Worm (Caenorhabditis elegans) whole organism, young adult: ENCODE measurements around the gene pgm-3.

ENCODE experiments used
- B0261.1 ChIP-seq: sonication (generic microtip); optimal IDR thresholded peaks from 2 replicates; lab custom pipeline; 2016; ENCODE audit warnings: mild to moderate bottlenecking, missing genetic modification characterization, moderate library complexity, missing compliant biosample characterization
- C17E4.6 ChIP-seq: fragments of 200-800 bp; sonication (Bioruptor generic); IDR thresholded peaks from 2 replicates; pipeline ENCODE4 v1.3.6; 2022; ENCODE audit warnings: missing genetic modification reagents, missing genetic modification characterization, missing compliant biosample characterization
- Y53G8AR.9 ChIP-seq: fragments of 200-800 bp; sonication (Bioruptor generic); conservative IDR thresholded peaks from 2 replicates; pipeline ENCODE4 v1.3.6; 2022; ENCODE audit warnings: missing genetic modification reagents, missing genetic modification characterization, missing compliant biosample characterization
- atf-7 ChIP-seq: sonication (generic microtip); optimal IDR thresholded peaks from 2 replicates; lab custom pipeline; 2017; ENCODE audit warnings: mild to moderate bottlenecking, missing genetic modification characterization, missing compliant biosample characterization
- athp-1 ChIP-seq: sonication (generic microtip); optimal IDR thresholded peaks from 2 replicates; lab custom pipeline; 2017; ENCODE audit warnings: mild to moderate bottlenecking, missing genetic modification characterization, missing compliant biosample characterization
- attf-5 ChIP-seq: fragments of 200-800 bp; sonication (Bioruptor generic); optimal IDR thresholded peaks from 2 replicates; lab custom pipeline; 2018; ENCODE audit warnings: mild to moderate bottlenecking, missing genetic modification characterization, missing compliant biosample characterization
- attf-6 ChIP-seq: fragments of 200-800 bp; sonication (Bioruptor generic); IDR thresholded peaks from 2 replicates; pipeline ENCODE4 v1.3.6; 2022; ENCODE audit warnings: missing genetic modification reagents, missing genetic modification characterization, missing compliant biosample characterization
- bed-2 ChIP-seq: fragments of 200-800 bp; sonication (Bioruptor generic); IDR thresholded peaks from 2 replicates; pipeline ENCODE4 v1.3.6; 2022; ENCODE audit warnings: missing genetic modification reagents, missing genetic modification characterization, missing compliant biosample characterization
- cebp-2 ChIP-seq: fragments of 200-800 bp; sonication (Bioruptor generic); IDR thresholded peaks from 2 replicates; pipeline ENCODE4 v1.3.6; 2022; ENCODE audit warnings: missing genetic modification characterization, missing compliant biosample characterization
- ceh-40 ChIP-seq: fragments of 200-800 bp; sonication (Bioruptor generic); IDR thresholded peaks from 2 replicates; pipeline ENCODE4 v1.3.6; 2022; ENCODE audit warnings: missing genetic modification characterization, missing compliant biosample characterization
- ceh-79 ChIP-seq: sonication (generic microtip); optimal IDR thresholded peaks from 2 replicates; lab custom pipeline; 2017; ENCODE audit warnings: mild to moderate bottlenecking, missing genetic modification characterization, missing compliant biosample characterization
- dox-1 ChIP-seq: fragments of 200-800 bp; sonication (Bioruptor generic); IDR thresholded peaks from 2 replicates; pipeline ENCODE4 v1.3.6; 2022; ENCODE audit warnings: missing genetic modification reagents, missing genetic modification characterization, missing compliant biosample characterization
- egl-44 ChIP-seq: fragments of 200-800 bp; sonication (Bioruptor generic); IDR thresholded peaks from 2 replicates; pipeline ENCODE4 v1.3.6; 2022; ENCODE audit warnings: missing genetic modification reagents, missing genetic modification characterization, missing compliant biosample characterization
- hlh-26 ChIP-seq: fragments of 200-800 bp; sonication (Bioruptor generic); conservative IDR thresholded peaks from 2 replicates; pipeline ENCODE4 v1.3.6; 2022; ENCODE audit warnings: missing genetic modification reagents, missing genetic modification characterization, missing compliant biosample characterization
- hmg-1.2 ChIP-seq: fragments of 200-800 bp; sonication (Bioruptor generic); IDR thresholded peaks from 2 replicates; pipeline ENCODE4 v1.3.6; 2022; ENCODE audit warnings: missing genetic modification reagents, missing genetic modification characterization, missing compliant biosample characterization
- hsf-1 ChIP-seq: fragments of 200-800 bp; sonication (Bioruptor generic); IDR thresholded peaks from 2 replicates; pipeline ENCODE4 v1.3.6; 2022; ENCODE audit warnings: missing genetic modification reagents, missing genetic modification characterization, missing compliant biosample characterization
- lag-1 ChIP-seq: fragments of 200-800 bp; sonication (Bioruptor generic); IDR thresholded peaks from 2 replicates; pipeline ENCODE4 v1.3.6; 2022; ENCODE audit warnings: missing genetic modification reagents, missing genetic modification characterization, missing compliant biosample characterization
- let-607 ChIP-seq, 2 experiments: fragments of 200-800 bp in 1 of 2; sonication (Bioruptor generic) in 1 of 2; sonication (generic microtip) in 1 of 2; optimal IDR thresholded peaks; 2 replicates each; lab custom pipeline; 2016 to 2018; ENCODE audit warnings: mild to moderate bottlenecking in 2 of 2, missing compliant biosample characterization in 2 of 2, missing genetic modification characterization in 2 of 2, moderate library complexity in 2 of 2, missing genotype in 1 of 2
- lsl-1 ChIP-seq: fragments of 200-800 bp; sonication (Bioruptor generic); optimal IDR thresholded peaks from 2 replicates; lab custom pipeline; 2018; ENCODE audit warnings: mild to moderate bottlenecking, missing genetic modification characterization, moderate library complexity, missing compliant biosample characterization
- madf-10 ChIP-seq: sonication (generic microtip); optimal IDR thresholded peaks from 2 replicates; lab custom pipeline; 2016; ENCODE audit warnings: mild to moderate bottlenecking, missing genetic modification characterization, missing compliant biosample characterization
- madf-3 ChIP-seq: fragments of 200-800 bp; sonication (Bioruptor generic); IDR thresholded peaks from 2 replicates; pipeline ENCODE4 v1.3.6; 2022; ENCODE audit warnings: missing genetic modification reagents, missing genetic modification characterization, missing compliant biosample characterization
- madf-6 ChIP-seq: fragments of 200-800 bp; sonication (Bioruptor generic); IDR thresholded peaks from 2 replicates; pipeline ENCODE4 v1.3.6; 2022; ENCODE audit warnings: missing genetic modification reagents, missing genetic modification characterization, missing compliant biosample characterization
- mcd-1 ChIP-seq: fragments of 200-800 bp; sonication (Bioruptor generic); IDR thresholded peaks from 2 replicates; pipeline ENCODE4 v1.3.6; 2022; ENCODE audit warnings: missing genetic modification reagents, missing genetic modification characterization, missing compliant biosample characterization
- mel-28 ChIP-seq: sonication (generic microtip); optimal IDR thresholded peaks from 2 replicates; lab custom pipeline; 2016; ENCODE audit warnings: borderline replicate concordance, mild to moderate bottlenecking, missing genetic modification characterization, missing compliant biosample characterization
- mes-4 ChIP-seq: sonication (generic microtip); optimal IDR thresholded peaks from 2 replicates; lab custom pipeline; 2016; ENCODE audit warnings: missing genotype, missing genetic modification characterization, missing compliant biosample characterization
- nfyb-1 ChIP-seq: fragments of 200-800 bp; sonication (Bioruptor generic); IDR thresholded peaks from 2 replicates; pipeline ENCODE4 v1.3.6; 2022; ENCODE audit warnings: missing genetic modification reagents, missing genetic modification characterization, missing compliant biosample characterization
- nhr-120 ChIP-seq: fragments of 200-800 bp; sonication (Bioruptor generic); IDR thresholded peaks from 2 replicates; pipeline ENCODE4 v1.3.6; 2022; ENCODE audit warnings: missing genetic modification characterization, missing compliant biosample characterization
- nhr-90 ChIP-seq: sonication (generic microtip); optimal IDR thresholded peaks from 2 replicates; lab custom pipeline; 2016; ENCODE audit warnings: missing genotype, mild to moderate bottlenecking, missing genetic modification characterization, missing compliant biosample characterization
- pbrm-1 ChIP-seq: fragments of 200-800 bp; sonication (Bioruptor generic); IDR thresholded peaks from 2 replicates; pipeline ENCODE4 v1.3.6; 2022; ENCODE audit warnings: missing genetic modification reagents, missing genetic modification characterization, missing compliant biosample characterization
- rec-8 ChIP-seq, 2 experiments: sonication (generic microtip); optimal IDR thresholded peaks; 2 replicates each; lab custom pipeline; 2016; ENCODE audit warnings: mild to moderate bottlenecking in 2 of 2, missing genetic modification characterization in 2 of 2, missing genetic modification reagents in 2 of 2, missing genotype in 2 of 2, missing biosample characterization in 1 of 2, missing compliant biosample characterization in 1 of 2, moderate library complexity in 1 of 2
- rpc-1 ChIP-seq, 2 experiments: fragments of 150-350 bp in 1 of 2; sonication (generic microtip) in 1 of 2; optimal IDR thresholded peaks; 2 replicates each; lab custom pipeline; 2014 to 2018; ENCODE audit warnings: missing biosample characterization in 1 of 2, missing genetic modification characterization in 1 of 2, missing genetic modification reagents in 1 of 2, missing genotype in 1 of 2
- snpc-1.1 ChIP-seq: sonication (generic microtip); optimal IDR thresholded peaks from 2 replicates; lab custom pipeline; 2017; ENCODE audit warnings: missing genetic modification characterization, mild to moderate bottlenecking, missing compliant biosample characterization, antibody characterized with exemption, moderate library complexity, missing genotype, missing genetic modification reagents; ENCODE audit not compliant: insufficient read depth
- snpc-4 ChIP-seq, 5 experiments: fragments of 150-350 bp in 1 of 5; sonication (generic microtip) in 4 of 5; optimal IDR thresholded peaks; 2 replicates each; lab custom pipeline; 2014 to 2018; ENCODE audit warnings: missing genetic modification characterization in 5 of 5, missing biosample characterization in 3 of 5, antibody characterized with exemption in 2 of 5, mild to moderate bottlenecking in 2 of 5, missing compliant biosample characterization in 2 of 5, missing genotype in 2 of 5, moderate library complexity in 2 of 5, missing genetic modification reagents in 1 of 5
- somi-1 ChIP-seq: fragments of 200-800 bp; sonication (Bioruptor generic); optimal IDR thresholded peaks from 2 replicates; lab custom pipeline; 2018; ENCODE audit warnings: mild to moderate bottlenecking, missing genetic modification characterization, missing compliant biosample characterization
- tbp1 ChIP-seq: fragments of 200-800 bp; sonication (Bioruptor generic); optimal IDR thresholded peaks from 2 replicates; lab custom pipeline; 2018; ENCODE audit warnings: mild to moderate bottlenecking, missing genetic modification characterization, missing compliant biosample characterization
- zim-3 ChIP-seq: sonication (generic microtip); optimal IDR thresholded peaks from 2 replicates; lab custom pipeline; 2017; ENCODE audit warnings: mild to moderate bottlenecking, missing genetic modification characterization, moderate library complexity, missing compliant biosample characterization
- ztf-3 ChIP-seq: fragments of 200-800 bp; sonication (Bioruptor generic); optimal IDR thresholded peaks from 2 replicates; lab custom pipeline; 2018; ENCODE audit warnings: mild to moderate bottlenecking, missing genetic modification characterization, missing compliant biosample characterization
- ztf-6 ChIP-seq: fragments of 200-800 bp; sonication (Bioruptor generic); IDR thresholded peaks from 2 replicates; pipeline ENCODE4 v1.3.6; 2022; ENCODE audit warnings: missing genetic modification reagents, missing genetic modification characterization, missing compliant biosample characterization

The pgm-3 gene

ce11 chrIV:8762471-8762870 lies 36.9 kb downstream of the pgm-3 start:
- TF ChIP-seq hmg-1.2 (GFP tag; lab: Robert Waterston, UW): peak; percentile 60; the same call in 1 of the 2 replicates
- no peak for TF ChIP-seq somi-1 (GFP tag; lab: Kevin White, UChicago)
- peak; percentile 88 for TF ChIP-seq madf-10 (tag; lab: Kevin White, UChicago)
- TF ChIP-seq, all 124 proteins: peak for 2

ce11 chrIV:8764567-8764966 lies 39.0 kb downstream of the pgm-3 start, which contains the start of gene cdc-50.B:
Gene cdc-50.B (plus strand): TSS chrIV:8764867.
- no peak for TF ChIP-seq B0261.1 (tag; lab: Kevin White, UChicago)
- TF ChIP-seq lsl-1: no peak
- TF ChIP-seq ztf-6 (GFP tag; lab: Robert Waterston, UW): no peak
- no peak for TF ChIP-seq madf-3 (GFP tag; lab: Robert Waterston, UW)
- TF ChIP-seq Y53G8AR.9: no peak
- TF ChIP-seq snpc-4 (GFP tag; optimal IDR thresholded peaks at IDR 0.05; lab: Kevin White, UChicago): no peak
- no peak for TF ChIP-seq snpc-4 (tag; optimal IDR thresholded peaks at IDR 0.05; lab: Kevin White, UChicago)
- TF ChIP-seq rpc-1 (optimal IDR thresholded peaks at IDR 0.05; lab: Kevin White, UChicago): no peak
- TF ChIP-seq rpc-1 (tag; optimal IDR thresholded peaks at IDR 0.05; lab: Kevin White, UChicago): no peak
- TF ChIP-seq madf-6 (GFP tag; lab: Robert Waterston, UW): no peak
- no peak for TF ChIP-seq zim-3
- no peak for TF ChIP-seq nfyb-1 (GFP tag; lab: Robert Waterston, UW)
- TF ChIP-seq mes-4: no peak
- TF ChIP-seq athp-1 (tag; lab: Kevin White, UChicago): no peak
- no peak for TF ChIP-seq ceh-40 (GFP tag; lab: Robert Waterston, UW)
- TF ChIP-seq attf-6: no peak
- TF ChIP-seq tbp1 (GFP tag; lab: Kevin White, UChicago): no peak
- no peak for TF ChIP-seq let-607 (tag; optimal IDR thresholded peaks at IDR 0.05; lab: Kevin White, UChicago)
- no peak for TF ChIP-seq nhr-120 (GFP tag; lab: Robert Waterston, UW)
- no peak for TF ChIP-seq bed-2 (GFP tag; lab: Robert Waterston, UW)
- no peak for TF ChIP-seq atf-7 (tag; lab: Kevin White, UChicago)
- no peak for TF ChIP-seq dox-1

ce11 chrIV:8769539-8769938 lies 44.0 kb downstream of the pgm-3 start, which contains the start of gene F20C5.5:
Gene F20C5.5 (minus strand): TSS chrIV:8769639.
- no peak for TF ChIP-seq madf-10 (tag; lab: Kevin White, UChicago)

- no peak for TF ChIP-seq snpc-4 (GFP tag; optimal IDR thresholded peaks at IDR 0.05; lab: Kevin White, UChicago)
- no peak for TF ChIP-seq snpc-4 (tag; optimal IDR thresholded peaks at IDR 0.05; lab: Kevin White, UChicago)
- TF ChIP-seq lsl-1: no peak
- no peak for TF ChIP-seq lag-1 (GFP tag; lab: Robert Waterston, UW)
- TF ChIP-seq rec-8 (tag; optimal IDR thresholded peaks at IDR 0.05; lab: Kevin White, UChicago): no peak
- no peak for TF ChIP-seq C17E4.6 (GFP tag; lab: Robert Waterston, UW)
- no peak for TF ChIP-seq hsf-1 (GFP tag; lab: Robert Waterston, UW)
- TF ChIP-seq nfyb-1 (GFP tag; lab: Robert Waterston, UW): no peak
- no peak for TF ChIP-seq snpc-1.1
- no peak for TF ChIP-seq nhr-120 (GFP tag; lab: Robert Waterston, UW)
- TF ChIP-seq ceh-79 (tag; lab: Kevin White, UChicago): no peak
- no peak for TF ChIP-seq mes-4
- TF ChIP-seq attf-5: no peak
- TF ChIP-seq mel-28 (tag; lab: Kevin White, UChicago): no peak
- TF ChIP-seq mcd-1: no peak
- TF ChIP-seq nhr-90 (tag; lab: Kevin White, UChicago): no peak
- TF ChIP-seq pbrm-1: no peak
- no peak for TF ChIP-seq cebp-2 (GFP tag; lab: Robert Waterston, UW)
- TF ChIP-seq ztf-3 (GFP tag; lab: Kevin White, UChicago): no peak
- no peak for TF ChIP-seq egl-44 (GFP tag; lab: Robert Waterston, UW)
- no peak for TF ChIP-seq hlh-26 (GFP tag; lab: Robert Waterston, UW)
Measured at ce11 chrIV:8772800-8773256, 47.3 kb downstream of the pgm-3 start, which contains the start of gene F20C5.6. Gene F20C5.6 (minus strand): TSS chrIV:8773206.
